Worm (Caenorhabditis elegans): ENCODE results near the gene lips-3.

The lips-3 gene

DNA sequence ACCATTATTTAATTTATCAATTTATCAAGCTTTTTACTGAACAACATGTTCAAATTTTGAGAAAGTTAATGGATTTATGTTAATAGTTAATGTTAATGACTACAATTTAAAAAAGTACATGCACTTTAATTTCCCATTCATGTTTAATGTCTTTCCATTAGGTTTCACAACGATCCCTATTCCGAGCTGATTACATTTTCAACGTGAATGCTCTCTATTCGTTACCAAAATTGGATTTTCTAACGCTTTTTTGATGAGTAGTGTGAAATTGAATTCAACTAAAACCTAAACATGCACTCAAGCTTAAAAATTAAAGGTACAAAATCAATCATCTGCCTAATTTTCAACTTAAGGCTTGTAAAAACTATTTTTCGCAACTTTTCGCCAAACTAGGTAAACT is 41.1 kb downstream of the lips-3 start:
- TF ChIP-seq B0261.1 (tag; optimal IDR thresholded peaks at IDR 0.05): no peak
- TF ChIP-seq zim-3 (tag; optimal IDR thresholded peaks at IDR 0.05): no peak
- no peak for TF ChIP-seq ets-4 (GFP tag; optimal IDR thresholded peaks at IDR 0.05)
- no peak for TF ChIP-seq dpl-1 (GFP tag; optimal IDR thresholded peaks at IDR 0.05)
- no peak for TF ChIP-seq madf-3 (GFP tag; IDR thresholded peaks at IDR 0.05)
- TF ChIP-seq ceh-91 (GFP tag; IDR thresholded peaks at IDR 0.05): no peak
- TF ChIP-seq rcor-1 (GFP tag; IDR thresholded peaks at IDR 0.05): no peak
- no peak for TF ChIP-seq tbp1 (GFP tag; optimal IDR thresholded peaks at IDR 0.05)
- no peak for TF ChIP-seq B0336.3 (GFP tag; IDR thresholded peaks at IDR 0.05)
- no peak for TF ChIP-seq efl-1 (GFP tag; optimal IDR thresholded peaks at IDR 0.05)

DNA sequence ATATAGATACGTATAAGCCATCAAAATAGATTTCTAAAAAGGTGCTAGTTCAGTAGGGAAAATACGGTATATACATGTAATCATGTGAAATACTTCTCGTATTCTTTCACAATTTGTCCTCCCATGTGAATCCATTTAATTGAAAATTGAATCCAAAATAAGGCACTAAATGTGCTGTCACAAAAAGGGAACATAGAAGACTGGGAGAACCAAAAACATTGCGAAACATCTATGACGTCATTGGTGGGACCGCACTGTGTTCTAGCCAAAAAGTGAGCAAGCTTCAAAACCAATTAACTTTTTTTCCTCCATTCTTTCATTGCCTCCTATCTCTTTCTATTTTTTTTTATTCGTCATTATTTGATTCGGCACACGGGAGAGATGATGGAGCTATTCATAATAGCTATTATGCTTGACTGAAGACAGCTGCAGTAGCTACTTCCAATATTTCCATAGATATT is 42.1 kb downstream of the lips-3 start, which contains the start of gene cdka-1:
TSS of gene cdka-1 (plus strand) at position 411 of the 461 bp plus-strand sequence.
- TF ChIP-seq cebp-1 (GFP tag; IDR thresholded peaks at IDR 0.05) (no peak), cebp-1 (tag; optimal IDR thresholded peaks at IDR 0.05) (peak; percentile 86), atf-7 (tag; optimal IDR thresholded peaks at IDR 0.05) (peak; percentile 47), aptf-3 (GFP tag; IDR thresholded peaks at IDR 0.05) (no peak), lin-35 (GFP tag; optimal IDR thresholded peaks at IDR 0.05) (peak in 1 of 3 experiments; percentile 45), K12H6.12 (tag; optimal IDR thresholded peaks at IDR 0.05) (peak; percentile 60)

DNA sequence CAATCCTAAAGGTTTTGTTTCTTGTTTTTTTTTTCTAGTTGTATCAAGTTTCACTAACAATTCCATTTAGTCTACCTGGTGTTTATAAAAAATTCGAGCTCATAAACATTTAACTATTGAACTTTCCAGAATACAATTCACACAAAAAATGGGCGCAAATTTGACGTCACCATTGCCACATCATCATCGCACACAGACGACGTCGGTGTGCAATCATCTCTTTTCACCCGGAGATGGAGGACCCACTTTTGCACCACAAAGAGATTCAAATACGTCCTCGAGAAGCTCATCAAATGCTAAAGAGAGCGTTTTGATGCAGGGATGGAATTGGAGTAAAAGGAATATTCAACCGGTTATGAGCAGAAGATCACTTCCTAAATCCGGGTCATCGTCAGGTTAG is 43.1 kb downstream of the lips-3 start:
- TF ChIP-seq ceh-27 (GFP tag; optimal IDR thresholded peaks at IDR 0.05) (peak; percentile 72), Y56A3A.18 (GFP tag; IDR thresholded peaks at IDR 0.05) (no peak)

DNA sequence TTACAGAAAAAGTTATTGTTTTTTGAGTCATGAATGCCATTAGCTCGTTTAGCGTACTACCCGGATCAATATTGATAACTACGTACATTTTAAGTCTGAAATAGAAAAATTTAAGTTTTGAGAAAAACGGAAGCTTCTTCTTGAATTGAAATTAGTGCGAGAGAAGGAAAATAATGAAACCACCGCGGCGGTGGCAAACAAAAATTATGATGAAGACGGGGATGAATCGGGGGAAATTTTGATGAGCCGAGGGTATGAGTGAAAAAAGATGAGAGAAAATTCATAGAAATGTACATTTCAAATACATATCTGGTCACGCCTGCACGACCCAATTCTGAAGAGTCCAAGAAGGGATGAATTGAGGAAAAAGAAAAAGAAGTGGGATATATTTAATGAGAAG is 48.9 kb downstream of the lips-3 start, which contains the start of gene T23F11.4:
TSS of gene T23F11.4 (minus strand) at position 101 of the 400 bp plus-strand sequence.
- TF ChIP-seq F37B4.10 (GFP tag; IDR thresholded peaks at IDR 0.05) (no peak), xnd-1 (tag; optimal IDR thresholded peaks at IDR 0.05) (no peak), F23B12.7 (tag; optimal IDR thresholded peaks at IDR 0.05; ENCODE audit: insufficient read depth) (no peak), sptf-2 (GFP tag; optimal IDR thresholded peaks at IDR 0.05) (no peak), ceh-58 (GFP tag; IDR thresholded peaks at IDR 0.05) (no peak), F33H1.4 (GFP tag; IDR thresholded peaks at IDR 0.05) (no peak), atf-7 (tag; optimal IDR thresholded peaks at IDR 0.05) (no peak), attf-5 (GFP tag; optimal IDR thresholded peaks at IDR 0.05) (no peak), him-1 (tag; optimal IDR thresholded peaks at IDR 0.05) (no peak), dpl-1 (GFP tag; optimal IDR thresholded peaks at IDR 0.05) (no peak), bed-1 (GFP tag; IDR thresholded peaks at IDR 0.05) (no peak), unc-62 (GFP tag; optimal IDR thresholded peaks at IDR 0.05) (no peak), madf-3 (GFP tag; IDR thresholded peaks at IDR 0.05) (no peak), die-1 (tag; optimal IDR thresholded peaks at IDR 0.05) (no peak), sdz-38 (tag; optimal IDR thresholded peaks at IDR 0.05) (no peak)

DNA sequence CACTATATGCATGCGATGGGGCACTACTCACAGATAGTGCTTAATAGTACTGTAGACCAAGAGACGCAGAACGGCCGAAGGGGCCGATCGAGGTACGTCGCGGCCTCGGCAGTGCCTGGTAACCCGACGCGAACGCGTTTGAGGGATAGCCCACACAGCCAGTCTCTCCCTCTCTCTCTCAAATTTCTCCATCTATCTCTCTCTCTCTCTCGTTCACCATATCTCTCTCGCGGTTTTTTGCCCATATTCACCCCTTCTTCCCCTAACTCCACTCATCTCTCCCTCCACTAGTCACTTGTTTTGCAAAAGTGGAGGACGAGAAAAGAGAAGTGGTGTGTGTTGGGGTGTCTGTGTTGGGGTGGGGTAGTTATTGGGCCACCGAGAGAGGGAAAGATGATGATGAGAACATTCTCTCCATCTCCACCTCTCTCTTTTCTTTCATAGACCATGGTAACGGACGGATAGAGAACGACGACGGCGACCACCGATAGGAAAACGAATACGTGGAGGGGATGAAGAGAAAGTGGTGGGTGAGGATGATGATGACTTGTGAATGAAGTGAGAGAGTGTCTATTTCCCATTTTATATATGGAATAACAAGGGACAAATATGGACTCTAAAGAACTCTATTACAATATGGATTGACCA is 50.5 kb downstream of the lips-3 start:
- TF ChIP-seq ztf-28 (GFP tag; IDR thresholded peaks at IDR 0.05) (no peak), snpc-1.3 (tag; optimal IDR thresholded peaks at IDR 0.05; ENCODE audit: insufficient read depth) (no peak), madf-6 (GFP tag; IDR thresholded peaks at IDR 0.05) (no peak), zfh-2 (GFP tag; conservative IDR thresholded peaks at IDR 0.05) (no peak), madf-8 (GFP tag; conservative IDR thresholded peaks at IDR 0.05) (no peak), attf-5 (GFP tag; optimal IDR thresholded peaks at IDR 0.05) (peak; percentile 6), hmg-1.2 (GFP tag; IDR thresholded peaks at IDR 0.05) (peak; percentile 54; the same call in 1 of the 2 replicates), ceh-27 (GFP tag; optimal IDR thresholded peaks at IDR 0.05) (peak; percentile 86), nfya-2 (GFP tag; IDR thresholded peaks at IDR 0.05) (no peak), tlf-1 (GFP tag; optimal IDR thresholded peaks at IDR 0.05) (no peak), snpc-3.4 (tag; optimal IDR thresholded peaks at IDR 0.05) (no peak), rpc-1 (optimal IDR thresholded peaks at IDR 0.05) (no peak), rpc-1 (tag; optimal IDR thresholded peaks at IDR 0.05) (no peak), sptf-2 (GFP tag; optimal IDR thresholded peaks at IDR 0.05) (no peak), dpl-1 (GFP tag; optimal IDR thresholded peaks at IDR 0.05) (no peak), nhr-179 (tag; optimal IDR thresholded peaks at IDR 0.05) (no peak), K11D2.4 (GFP tag; IDR thresholded peaks at IDR 0.05) (no peak)
